Worm (Caenorhabditis elegans) whole organism, L1 larva: ENCODE results near the gene set-30.

Experiments
- C16A3.4 ChIP-seq: fragments of 150-350 bp; optimal IDR thresholded peaks from 2 replicates; lab custom pipeline; 2014; ENCODE audit warnings: missing biosample characterization, missing genetic modification characterization
- F16B12.6 ChIP-seq: fragments of 150-350 bp; optimal IDR thresholded peaks from 2 replicates; lab custom pipeline; 2014; ENCODE audit warnings: missing biosample characterization, missing genetic modification characterization
- aha-1 ChIP-seq: fragments of 150-350 bp; optimal IDR thresholded peaks from 2 replicates; lab custom pipeline; 2014; ENCODE audit warnings: missing biosample characterization, missing genetic modification characterization
- alr-1 ChIP-seq: fragments of 200-800 bp; sonication (Bioruptor generic); optimal IDR thresholded peaks from 2 replicates; lab custom pipeline; 2018; ENCODE audit warnings: borderline replicate concordance, mild to moderate bottlenecking, missing genetic modification characterization, missing compliant biosample characterization
- blmp-1 ChIP-seq: fragments of 150-350 bp; optimal IDR thresholded peaks from 2 replicates; lab custom pipeline; 2014; ENCODE audit warnings: missing biosample characterization, missing genetic modification characterization
- ceh-8 ChIP-seq: fragments of 200-800 bp; sonication (Bioruptor generic); optimal IDR thresholded peaks from 2 replicates; lab custom pipeline; 2018; ENCODE audit warnings: mild to moderate bottlenecking, missing genetic modification characterization, moderate library complexity, missing compliant biosample characterization
- ceh-88 ChIP-seq: fragments of 200-800 bp; sonication (Bioruptor generic); IDR thresholded peaks from 2 replicates; pipeline ENCODE4 v1.3.6; 2022; ENCODE audit warnings: missing genetic modification characterization, missing compliant biosample characterization
- ces-1 ChIP-seq: fragments of 150-350 bp; optimal IDR thresholded peaks from 2 replicates; lab custom pipeline; 2014; ENCODE audit warnings: missing biosample characterization, missing genetic modification reagents, missing genetic modification characterization
- dpl-1 ChIP-seq, 3 experiments: fragments of 150-350 bp in 2 of 3; sonication (generic microtip) in 1 of 3; optimal IDR thresholded peaks; 2 replicates each; lab custom pipeline; 2014 to 2017; ENCODE audit warnings: missing biosample characterization in 3 of 3, missing genetic modification characterization in 3 of 3, missing genetic modification reagents in 3 of 3
- efl-1 ChIP-seq, 4 experiments: fragments of 150-350 bp; optimal IDR thresholded peaks in 3 of 4; peaks in 1 of 4; 1 replicate in 1 of 4; 2 replicates in 3 of 4; lab custom pipeline; 2014; ENCODE audit warnings: missing biosample characterization in 2 of 4, missing genetic modification characterization in 2 of 4, missing genetic modification reagents in 2 of 4
- egl-27 ChIP-seq, 2 experiments: fragments of 150-350 bp in 1 of 2; sonication (generic microtip); optimal IDR thresholded peaks; 3 replicates each; lab custom pipeline; 2017 to 2018; ENCODE audit warnings: missing biosample characterization in 2 of 2, missing genetic modification characterization in 2 of 2, missing genetic modification reagents in 2 of 2
- elt-2 ChIP-seq: sonication (generic microtip); optimal IDR thresholded peaks from 2 replicates; lab custom pipeline; 2016; ENCODE audit warnings: missing genetic modification characterization, mild to moderate bottlenecking, inconsistent platforms, missing compliant biosample characterization, missing genetic modification reagents
- fkh-4 ChIP-seq: sonication (generic microtip); optimal IDR thresholded peaks from 2 replicates; lab custom pipeline; 2016; ENCODE audit warnings: missing compliant biosample characterization, missing genetic modification characterization, borderline replicate concordance
- fos-1 ChIP-seq: fragments of 150-350 bp; optimal IDR thresholded peaks from 2 replicates; lab custom pipeline; 2014; ENCODE audit warnings: missing biosample characterization, missing genetic modification characterization
- hlh-4 ChIP-seq: sonication (generic microtip); optimal IDR thresholded peaks from 2 replicates; lab custom pipeline; 2016; ENCODE audit warnings: mild to moderate bottlenecking, missing genetic modification characterization, missing compliant biosample characterization
- hpl-2 ChIP-seq: fragments of 150-350 bp; optimal IDR thresholded peaks from 2 replicates; lab custom pipeline; 2014; ENCODE audit warnings: missing biosample characterization, missing genetic modification reagents, missing genetic modification characterization
- isw-1 ChIP-seq: fragments of 200-800 bp; sonication (Bioruptor generic); IDR thresholded peaks from 2 replicates; pipeline ENCODE4 v1.3.6; 2022; ENCODE audit warnings: missing genetic modification characterization, missing compliant biosample characterization
- lin-14 ChIP-seq: fragments of 200-800 bp; sonication (Bioruptor generic); optimal IDR thresholded peaks from 2 replicates; lab custom pipeline; 2018; ENCODE audit warnings: mild to moderate bottlenecking, missing genetic modification characterization, moderate library complexity, missing compliant biosample characterization
- lin-35 ChIP-seq, 2 experiments: fragments of 150-350 bp; optimal IDR thresholded peaks; 2 replicates each; lab custom pipeline; 2014; ENCODE audit warnings: missing biosample characterization in 2 of 2, missing genetic modification characterization in 2 of 2, missing genetic modification reagents in 2 of 2
- lir-3 ChIP-seq: sonication (generic microtip); optimal IDR thresholded peaks from 2 replicates; lab custom pipeline; 2016; ENCODE audit warnings: mild to moderate bottlenecking, missing genetic modification characterization, moderate library complexity, missing compliant biosample characterization; ENCODE audit not compliant: poor library complexity
- lsy-2 ChIP-seq, 2 experiments: fragments of 150-350 bp; optimal IDR thresholded peaks; 2 replicates each; lab custom pipeline; 2014; ENCODE audit warnings: missing biosample characterization in 2 of 2, missing genetic modification characterization in 2 of 2
- mep-1 ChIP-seq: fragments of 150-350 bp; optimal IDR thresholded peaks from 2 replicates; lab custom pipeline; 2014; ENCODE audit warnings: missing biosample characterization, missing genetic modification characterization
- nhr-12 ChIP-seq: sonication (generic microtip); optimal IDR thresholded peaks from 2 replicates; lab custom pipeline; 2017; ENCODE audit warnings: missing biosample characterization, missing genetic modification characterization
- nhr-19 ChIP-seq: fragments of 200-800 bp; sonication (Bioruptor generic); conservative IDR thresholded peaks from 2 replicates; pipeline ENCODE4 v1.3.6; 2022; ENCODE audit warnings: missing genetic modification characterization, missing compliant biosample characterization
- nhr-20 ChIP-seq: sonication (generic microtip); optimal IDR thresholded peaks from 2 replicates; lab custom pipeline; 2016; ENCODE audit warnings: mild to moderate bottlenecking, missing genetic modification characterization, missing compliant biosample characterization
- nhr-237 ChIP-seq: fragments of 150-350 bp; optimal IDR thresholded peaks from 2 replicates; lab custom pipeline; 2014; ENCODE audit warnings: missing biosample characterization, missing genetic modification characterization
- nhr-28 ChIP-seq: fragments of 150-350 bp; optimal IDR thresholded peaks from 2 replicates; lab custom pipeline; 2014; ENCODE audit warnings: missing biosample characterization, missing genetic modification characterization
- nhr-71 ChIP-seq: sonication (generic microtip); optimal IDR thresholded peaks from 2 replicates; lab custom pipeline; 2016; ENCODE audit warnings: mild to moderate bottlenecking, missing genetic modification characterization, moderate library complexity, missing compliant biosample characterization
- nhr-84 ChIP-seq: sonication (generic microtip); optimal IDR thresholded peaks from 2 replicates; lab custom pipeline; 2017; ENCODE audit warnings: missing biosample characterization, missing genetic modification characterization
- nhr-85 ChIP-seq: sonication (generic microtip); peaks from one replicate; lab custom pipeline; 2016; ENCODE audit warnings: missing genetic modification characterization, inconsistent platforms, missing compliant biosample characterization
- nhr-90 ChIP-seq: sonication (generic microtip); optimal IDR thresholded peaks from 2 replicates; lab custom pipeline; 2016; ENCODE audit warnings: mild to moderate bottlenecking, missing genetic modification characterization, missing compliant biosample characterization; ENCODE audit not compliant: poor library complexity
- pax-3 ChIP-seq: fragments of 200-800 bp; sonication (Bioruptor generic); optimal IDR thresholded peaks from 2 replicates; lab custom pipeline; 2018; ENCODE audit warnings: mild to moderate bottlenecking, missing genetic modification characterization, moderate library complexity, missing compliant biosample characterization
- rnt-1 ChIP-seq: sonication (generic microtip); optimal IDR thresholded peaks from 2 replicates; lab custom pipeline; 2016; ENCODE audit warnings: mild to moderate bottlenecking, missing genetic modification characterization, moderate library complexity, missing compliant biosample characterization
- skn-1 ChIP-seq: fragments of 150-350 bp; optimal IDR thresholded peaks from 2 replicates; lab custom pipeline; 2014; ENCODE audit warnings: missing biosample characterization, missing genetic modification characterization
- snpc-4 ChIP-seq: fragments of 150-350 bp; optimal IDR thresholded peaks from 2 replicates; lab custom pipeline; 2014; ENCODE audit warnings: missing biosample characterization, missing genetic modification characterization
- snu-23 ChIP-seq: sonication (generic microtip); optimal IDR thresholded peaks from 2 replicates; lab custom pipeline; 2016; ENCODE audit warnings: missing genetic modification characterization, missing compliant biosample characterization
- sup-37 ChIP-seq: fragments of 200-800 bp; sonication (Bioruptor generic); optimal IDR thresholded peaks from 2 replicates; lab custom pipeline; 2018; ENCODE audit warnings: mild to moderate bottlenecking, missing genetic modification characterization, missing compliant biosample characterization
- swsn-7 ChIP-seq: sonication (generic microtip); optimal IDR thresholded peaks from 2 replicates; lab custom pipeline; 2016; ENCODE audit warnings: missing genetic modification characterization, missing compliant biosample characterization
- tlp-1 ChIP-seq: fragments of 150-350 bp; optimal IDR thresholded peaks from 2 replicates; lab custom pipeline; 2014; ENCODE audit warnings: missing biosample characterization, missing genetic modification characterization
- unc-130 ChIP-seq: fragments of 150-350 bp; optimal IDR thresholded peaks from 2 replicates; lab custom pipeline; 2017; ENCODE audit warnings: missing biosample characterization, missing genetic modification characterization, inconsistent platforms
- unc-62 ChIP-seq: fragments of 150-350 bp; optimal IDR thresholded peaks from 2 replicates; lab custom pipeline; 2014; ENCODE audit warnings: missing biosample characterization, missing genetic modification reagents, missing genetic modification characterization
- unc-98 ChIP-seq: fragments of 200-800 bp; sonication (Bioruptor generic); IDR thresholded peaks from 2 replicates; pipeline ENCODE4 v1.3.6; 2022; ENCODE audit warnings: missing genetic modification characterization, missing compliant biosample characterization
- xbp-1 ChIP-seq: sonication (generic microtip); optimal IDR thresholded peaks from 2 replicates; lab custom pipeline; 2016; ENCODE audit warnings: missing genetic modification characterization, missing compliant biosample characterization
- ztf-11 ChIP-seq, 2 experiments: sonication (generic microtip); optimal IDR thresholded peaks; 2 replicates each; lab custom pipeline; 2016 to 2017; ENCODE audit warnings: missing genetic modification characterization in 2 of 2, missing biosample characterization in 1 of 2, missing compliant biosample characterization in 1 of 2

The set-30 gene

ce11 chrX:5017591-5017990 lies 18.5 kb downstream of the set-30 start, which contains the start of gene sek-3:
TSS of gene sek-3 (plus strand) at chrX:5017891.
- TF ChIP-seq tlp-1 (tag; lab: Kevin White, UChicago) (no peak), sup-37 (GFP tag; lab: Kevin White, UChicago) (no peak), hpl-2 (GFP tag; lab: Kevin White, UChicago) (no peak)

ce11 chrX:5018062-5018653 lies 19.1 kb downstream of the set-30 start:
- TF ChIP-seq nhr-71 (tag; lab: Kevin White, UChicago): peak; percentile 37
- peak; percentile 16 for TF ChIP-seq elt-2 (tag; lab: Kevin White, UChicago)
- TF ChIP-seq lsy-2 (tag; optimal IDR thresholded peaks at IDR 0.05; lab: Kevin White, UChicago): peak in 1 of 2 experiments; percentile 45
- TF ChIP-seq snu-23 (GFP tag; lab: Kevin White, UChicago): peak; percentile 47
- peak; percentile 50 for TF ChIP-seq mep-1 (tag; lab: Kevin White, UChicago)
- peak in 1 of 3 experiments; percentile 6 for TF ChIP-seq dpl-1 (GFP tag; optimal IDR thresholded peaks at IDR 0.05; lab: Kevin White, UChicago)
- TF ChIP-seq efl-1 (optimal IDR thresholded peaks at IDR 0.05; lab: Kevin White, UChicago): peak in 1 of 2 experiments; percentile 44
- peak in 1 of 2 experiments; percentile 0 for TF ChIP-seq efl-1 (GFP tag; optimal IDR thresholded peaks at IDR 0.05 in 1 of 2; lab: Kevin White, UChicago)
- TF ChIP-seq C16A3.4: peak; percentile 35
- TF ChIP-seq isw-1: no peak
- peak; percentile 75 for TF ChIP-seq F16B12.6 (tag; lab: Kevin White, UChicago)
- peak; percentile 21 for TF ChIP-seq unc-130
- peak in 1 of 2 experiments; percentile 49 for TF ChIP-seq lin-35 (GFP tag; optimal IDR thresholded peaks at IDR 0.05; lab: Kevin White, UChicago)
- TF ChIP-seq hpl-2 (GFP tag; lab: Kevin White, UChicago): peak; percentile 8
- peak; percentile 18 for TF ChIP-seq swsn-7 (tag; lab: Kevin White, UChicago)
- no peak for TF ChIP-seq nhr-19 (GFP tag; lab: Robert Waterston, UW)
- TF ChIP-seq skn-1 (tag; lab: Kevin White, UChicago): peak; percentile 46
- peak; percentile 17 for TF ChIP-seq xbp-1
- TF ChIP-seq ztf-11 (tag; optimal IDR thresholded peaks at IDR 0.05; lab: Kevin White, UChicago): no peak
- TF ChIP-seq lin-14 (GFP tag; lab: Kevin White, UChicago): peak; percentile 56
- peak; percentile 30 for TF ChIP-seq blmp-1 (tag; lab: Kevin White, UChicago)
- no peak for TF ChIP-seq snpc-4

ce11 chrX:5020996-5021395 lies 21.9 kb downstream of the set-30 start, which contains the start of gene ZC449.2:
TSS of gene ZC449.2 (plus strand) at chrX:5021285.
- TF ChIP-seq nhr-28 (tag; lab: Kevin White, UChicago): no peak
- peak; percentile 85 for TF ChIP-seq blmp-1 (tag; lab: Kevin White, UChicago)
- TF ChIP-seq, all 84 proteins: peak for 1

ce11 chrX:5022682-5023081 lies 23.6 kb downstream of the set-30 start:
- TF ChIP-seq nhr-237 (tag; lab: Kevin White, UChicago) (no peak), aha-1 (tag; lab: Kevin White, UChicago) (no peak), C16A3.4 (peak; percentile 66), nhr-84 (tag; lab: Kevin White, UChicago) (no peak), unc-130 (peak; percentile 38), nhr-85 (tag; lab: Kevin White, UChicago) (peak; percentile 69), ces-1 (GFP tag; lab: Kevin White, UChicago) (no peak), ceh-8 (GFP tag; lab: Kevin White, UChicago) (no peak), hpl-2 (GFP tag; lab: Kevin White, UChicago) (no peak), ceh-88 (GFP tag; lab: Robert Waterston, UW) (no peak), nhr-20 (tag; lab: Kevin White, UChicago) (peak; percentile 68), fkh-4 (tag; lab: Kevin White, UChicago) (no peak), egl-27 (tag; optimal IDR thresholded peaks at IDR 0.05; lab: Kevin White, UChicago) (no peak), nhr-12 (tag; lab: Kevin White, UChicago) (no peak), alr-1 (tag; lab: Kevin White, UChicago) (no peak), elt-2 (tag; lab: Kevin White, UChicago) (peak; percentile 20), fos-1 (tag; lab: Kevin White, UChicago) (no peak), hlh-4 (no peak), lir-3 (peak; percentile 6), nhr-90 (no peak), nhr-19 (GFP tag; lab: Robert Waterston, UW) (peak; percentile 63), unc-98 (no peak), swsn-7 (tag; lab: Kevin White, UChicago) (peak; percentile 58), pax-3 (tag; lab: Kevin White, UChicago) (no peak), rnt-1 (tag; lab: Kevin White, UChicago) (peak; percentile 65), xbp-1 (peak; percentile 63), unc-62 (GFP tag; lab: Kevin White, UChicago) (no peak)
